Worm (Caenorhabditis elegans): Measurements from ENCODE around the gene nhr-32.

Gene nhr-32

ce11 chrX:13250163-13250562, 1.6 kb upstream of the nhr-32 start:
- TF ChIP-seq fos-1 (tag; optimal IDR thresholded peaks at IDR 0.05), result peak; percentile 36
- TF ChIP-seq nhr-23 (tag; optimal IDR thresholded peaks at IDR 0.05), result peak; percentile 72
- TF ChIP-seq pha-4 (tag; optimal IDR thresholded peaks at IDR 0.05), result peak; percentile 92
- no peak for TF ChIP-seq lin-39 (tag; optimal IDR thresholded peaks at IDR 0.05)
- TF ChIP-seq elt-2 (tag; optimal IDR thresholded peaks at IDR 0.05), result peak; percentile 79
- TF ChIP-seq nhr-43 (tag; optimal IDR thresholded peaks at IDR 0.05; ENCODE audit: poor library complexity, severe bottlenecking), result peak; percentile 55
- peak; percentile 56 for TF ChIP-seq mdl-1 (tag; optimal IDR thresholded peaks at IDR 0.05)
- peak; percentile 34 for TF ChIP-seq nfya-1 (tag; optimal IDR thresholded peaks at IDR 0.05; ENCODE audit: insufficient read depth)
- TF ChIP-seq nhr-237 (tag; optimal IDR thresholded peaks at IDR 0.05), result no peak
- no peak for TF ChIP-seq nhr-28 (tag; optimal IDR thresholded peaks at IDR 0.05)
- TF ChIP-seq skn-1 (tag; optimal IDR thresholded peaks at IDR 0.05), result no peak
- TF ChIP-seq pqm-1 (tag; optimal IDR thresholded peaks at IDR 0.05), result peak; percentile 80
- peak; percentile 5 for TF ChIP-seq snpc-4 (tag; optimal IDR thresholded peaks at IDR 0.05)
- TF ChIP-seq nhr-25 (tag; optimal IDR thresholded peaks at IDR 0.05), result peak; percentile 82
- no peak for TF ChIP-seq elt-3 (tag; optimal IDR thresholded peaks at IDR 0.05)
- TF ChIP-seq tbx-2 (tag; optimal IDR thresholded peaks at IDR 0.05), result no peak

- TF ChIP-seq R02D3.7 (tag; optimal IDR thresholded peaks at IDR 0.05), result no peak
- TF ChIP-seq sea-2 (GFP tag; optimal IDR thresholded peaks at IDR 0.05), result no peak
- no peak for TF ChIP-seq aly-2 (tag; optimal IDR thresholded peaks at IDR 0.05)
- TF ChIP-seq elt-2 (tag; optimal IDR thresholded peaks at IDR 0.05), result peak; percentile 41
- TF ChIP-seq ceh-82 (tag; optimal IDR thresholded peaks at IDR 0.05), result no peak
- TF ChIP-seq pha-4 (tag; optimal IDR thresholded peaks at IDR 0.05), result peak; percentile 89
- TF ChIP-seq ztf-11 (tag; optimal IDR thresholded peaks at IDR 0.05), result no peak
- peak; percentile 10 for TF ChIP-seq ztf-4 (tag; optimal IDR thresholded peaks at IDR 0.05)
- TF ChIP-seq ceh-9 (tag; optimal IDR thresholded peaks at IDR 0.05), result no peak
- TF ChIP-seq zag-1 (tag; optimal IDR thresholded peaks at IDR 0.05), result no peak
- TF ChIP-seq mdl-1 (tag; optimal IDR thresholded peaks at IDR 0.05), result peak; percentile 87
- TF ChIP-seq tbx-2 (tag; optimal IDR thresholded peaks at IDR 0.05), result peak; percentile 42
- no peak for TF ChIP-seq nhr-67 (tag; optimal IDR thresholded peaks at IDR 0.05)
- TF ChIP-seq elt-3 (tag; optimal IDR thresholded peaks at IDR 0.05), result no peak
- peak; percentile 44 for TF ChIP-seq nhr-43 (tag; optimal IDR thresholded peaks at IDR 0.05; ENCODE audit: poor library complexity, severe bottlenecking)
- TF ChIP-seq egl-27 (tag; optimal IDR thresholded peaks at IDR 0.05), result peak; percentile 19
- no peak for TF ChIP-seq daf-12 (tag; optimal IDR thresholded peaks at IDR 0.05)
- TF ChIP-seq lin-15B (tag; optimal IDR thresholded peaks at IDR 0.05), result no peak
- TF ChIP-seq jun-1 (tag; optimal IDR thresholded peaks at IDR 0.05), result peak; percentile 12
- peak; percentile 88 for TF ChIP-seq nhr-25 (tag; optimal IDR thresholded peaks at IDR 0.05)
- TF ChIP-seq mml-1 (tag; optimal IDR thresholded peaks at IDR 0.05), result no peak
- TF ChIP-seq nhr-76 (tag; optimal IDR thresholded peaks at IDR 0.05), result no peak
- TF ChIP-seq pqm-1 (tag; optimal IDR thresholded peaks at IDR 0.05), result peak; percentile 0
- no peak for TF ChIP-seq nhr-237 (tag; optimal IDR thresholded peaks at IDR 0.05)
- TF ChIP-seq skn-1 (tag; optimal IDR thresholded peaks at IDR 0.05), result no peak
- no peak for TF ChIP-seq nhr-77 (tag; optimal IDR thresholded peaks at IDR 0.05)
- TF ChIP-seq egl-5 (tag; optimal IDR thresholded peaks at IDR 0.05), result peak; percentile 44
- TF ChIP-seq nhr-12 (tag; optimal IDR thresholded peaks at IDR 0.05), result no peak
- no peak for TF ChIP-seq unc-39 (tag; optimal IDR thresholded peaks at IDR 0.05)
- peak; percentile 71 for TF ChIP-seq nfya-1 (tag; optimal IDR thresholded peaks at IDR 0.05; ENCODE audit: insufficient read depth)
- TF ChIP-seq snpc-4 (tag; optimal IDR thresholded peaks at IDR 0.05), result peak; percentile 53
- no peak for TF ChIP-seq ceh-16 (tag; optimal IDR thresholded peaks at IDR 0.05)
- no peak for TF ChIP-seq fkh-10 (GFP tag; optimal IDR thresholded peaks at IDR 0.05)
- TF ChIP-seq fos-1 (tag; optimal IDR thresholded peaks at IDR 0.05), result no peak
- no peak for TF ChIP-seq ceh-28 (tag; optimal IDR thresholded peaks at IDR 0.05)
- TF ChIP-seq hmg-11 (tag; optimal IDR thresholded peaks at IDR 0.05), result peak; percentile 55
- TF ChIP-seq nhr-11 (tag; optimal IDR thresholded peaks at IDR 0.05), result no peak
- TF ChIP-seq elt-1 (tag; optimal IDR thresholded peaks at IDR 0.05), result peak; percentile 82
- peak; percentile 77 for TF ChIP-seq lin-39 (tag; optimal IDR thresholded peaks at IDR 0.05)
- TF ChIP-seq unc-62 (GFP tag; optimal IDR thresholded peaks at IDR 0.05), result no peak
- no peak for TF ChIP-seq nhr-28 (tag; optimal IDR thresholded peaks at IDR 0.05)
- peak; percentile 71 for TF ChIP-seq nhr-23 (tag; optimal IDR thresholded peaks at IDR 0.05)
- peak; percentile 54 for TF ChIP-seq ama-1 (optimal IDR thresholded peaks at IDR 0.05)
- peak; percentile 25 for TF ChIP-seq lsy-12 (tag; optimal IDR thresholded peaks at IDR 0.05)
- no peak for TF ChIP-seq eor-1 (tag; optimal IDR thresholded peaks at IDR 0.05)
- no peak for TF ChIP-seq ZK546.5 (tag; optimal IDR thresholded peaks at IDR 0.05)
- TF ChIP-seq fkh-2 (tag; optimal IDR thresholded peaks at IDR 0.05), result no peak
These were observed 365 bp upstream of the nhr-32 start for ce11 chrX:13251354-13251843.
